Worm (Caenorhabditis elegans): Measurements from ENCODE around the gene pap-2.

The pap-2 gene

ce11 chrII:9609296-9609695 lies at the start of gene pap-2:
TSS of gene pap-2 (minus strand) at chrII:9609396.
- TF ChIP-seq W03F9.2 (tag; optimal IDR thresholded peaks at IDR 0.05) (no peak), dao-5 (tag; optimal IDR thresholded peaks at IDR 0.05) (no peak), him-1 (tag; optimal IDR thresholded peaks at IDR 0.05) (no peak)

- TF ChIP-seq dao-5 (tag; optimal IDR thresholded peaks at IDR 0.05) (no peak), him-1 (tag; optimal IDR thresholded peaks at IDR 0.05) (no peak), W03F9.2 (tag; optimal IDR thresholded peaks at IDR 0.05) (no peak)
Observed at ce11 chrII:9658915-9659314, 49.7 kb upstream of the pap-2 start, which contains the start of gene ZK1320.2. TSS of gene ZK1320.2 (minus strand) at chrII:9659002.

- no peak for TF ChIP-seq him-1 (tag; optimal IDR thresholded peaks at IDR 0.05)
- TF ChIP-seq dao-5 (tag; optimal IDR thresholded peaks at IDR 0.05): no peak
- TF ChIP-seq W03F9.2 (tag; optimal IDR thresholded peaks at IDR 0.05): no peak
Observed at ce11 chrII:9656210-9656755, 47.1 kb upstream of the pap-2 start, which contains the start of gene gstk-1. TSS of gene gstk-1 (plus strand) at chrII:9656705.

ce11 chrII:9655530-9656139 lies 46.4 kb upstream of the pap-2 start, which contains the start of gene ZK1307.1:
TSS of gene ZK1307.1 (minus strand) at chrII:9655580.
- TF ChIP-seq W03F9.2 (tag; optimal IDR thresholded peaks at IDR 0.05) (no peak), dao-5 (tag; optimal IDR thresholded peaks at IDR 0.05) (no peak), him-1 (tag; optimal IDR thresholded peaks at IDR 0.05) (no peak)

ce11 chrII:9653679-9654078 lies 44.5 kb upstream of the pap-2 start, which contains the start of gene ZK1307.2:
TSS of gene ZK1307.2 (minus strand) at chrII:9653952.
- TF ChIP-seq dao-5 (tag; optimal IDR thresholded peaks at IDR 0.05) (no peak), W03F9.2 (tag; optimal IDR thresholded peaks at IDR 0.05) (no peak), him-1 (tag; optimal IDR thresholded peaks at IDR 0.05) (no peak)

- TF ChIP-seq him-1 (tag; optimal IDR thresholded peaks at IDR 0.05) (no peak), dao-5 (tag; optimal IDR thresholded peaks at IDR 0.05) (no peak), W03F9.2 (tag; optimal IDR thresholded peaks at IDR 0.05) (no peak)
Observed at ce11 chrII:9652919-9653318, 43.7 kb upstream of the pap-2 start, which contains the start of gene ZK1307.3. TSS of gene ZK1307.3 (minus strand) at chrII:9653019.

- TF ChIP-seq W03F9.2 (tag; optimal IDR thresholded peaks at IDR 0.05) (no peak), dao-5 (tag; optimal IDR thresholded peaks at IDR 0.05) (no peak), him-1 (tag; optimal IDR thresholded peaks at IDR 0.05) (no peak)
Observed at ce11 chrII:9651700-9652099, 42.5 kb upstream of the pap-2 start, which contains the start of gene ZK1307.4. TSS of gene ZK1307.4 (minus strand) at chrII:9651800.

ce11 chrII:9649191-9649590 lies 40.0 kb upstream of the pap-2 start, which contains the start of gene ZK1307.9:
TSS of gene ZK1307.9 (plus strand) at chrII:9649491.
- no peak for TF ChIP-seq him-1 (tag; optimal IDR thresholded peaks at IDR 0.05)
- TF ChIP-seq dao-5 (tag; optimal IDR thresholded peaks at IDR 0.05): no peak
- TF ChIP-seq W03F9.2 (tag; optimal IDR thresholded peaks at IDR 0.05): no peak

- TF ChIP-seq dao-5 (tag; optimal IDR thresholded peaks at IDR 0.05): no peak
- TF ChIP-seq W03F9.2 (tag; optimal IDR thresholded peaks at IDR 0.05): no peak
- no peak for TF ChIP-seq him-1 (tag; optimal IDR thresholded peaks at IDR 0.05)
Observed at ce11 chrII:9646928-9647838, 38.0 kb upstream of the pap-2 start, which contains the start of gene sqv-8. TSS of gene sqv-8 (plus strand) at chrII:9646978.

ce11 chrII:9646122-9646555 lies 36.9 kb upstream of the pap-2 start:
- TF ChIP-seq W03F9.2 (tag; optimal IDR thresholded peaks at IDR 0.05) (no peak), dao-5 (tag; optimal IDR thresholded peaks at IDR 0.05) (no peak), him-1 (tag; optimal IDR thresholded peaks at IDR 0.05) (no peak)

- TF ChIP-seq him-1 (tag; optimal IDR thresholded peaks at IDR 0.05): no peak
- TF ChIP-seq W03F9.2 (tag; optimal IDR thresholded peaks at IDR 0.05): peak; percentile 15
Observed at ce11 chrII:9644940-9645634, 35.9 kb upstream of the pap-2 start.

- no peak for TF ChIP-seq him-1 (tag; optimal IDR thresholded peaks at IDR 0.05)
- TF ChIP-seq W03F9.2 (tag; optimal IDR thresholded peaks at IDR 0.05): no peak
- TF ChIP-seq dao-5 (tag; optimal IDR thresholded peaks at IDR 0.05): no peak
Observed at ce11 chrII:9644438-9644837, 35.2 kb upstream of the pap-2 start, which contains the start of gene fzr-1. TSS of gene fzr-1 (minus strand) at chrII:9644466.

- TF ChIP-seq W03F9.2 (tag; optimal IDR thresholded peaks at IDR 0.05): no peak
- TF ChIP-seq him-1 (tag; optimal IDR thresholded peaks at IDR 0.05): no peak
- no peak for TF ChIP-seq dao-5 (tag; optimal IDR thresholded peaks at IDR 0.05)
Observed at ce11 chrII:9636300-9636699, 27.1 kb upstream of the pap-2 start, which contains the start of gene ZK1307.7. TSS of gene ZK1307.7 (plus strand) at chrII:9636600.

Data from whole organism, L4/young adult.